Fruit fly (Drosophila melanogaster): ENCODE results near the gene APC4.

Gene APC4

dm6 chrX:9082600-9082999 is at the start of gene APC4:
TSS of gene APC4 (plus strand) at chrX:9082931.
- no peak for TF ChIP-seq CG8478 (optimal IDR thresholded peaks at IDR 0.05)
- no peak for TF ChIP-seq CTCF (optimal IDR thresholded peaks at IDR 0.05)

- no peak for TF ChIP-seq CG8478 (optimal IDR thresholded peaks at IDR 0.05)
- no peak for TF ChIP-seq CTCF (optimal IDR thresholded peaks at IDR 0.05)
Observed at dm6 chrX:9036113-9036512, 46.6 kb upstream of the APC4 start.

- no peak for TF ChIP-seq CG8478 (optimal IDR thresholded peaks at IDR 0.05)
Observed at dm6 chrX:9038778-9039177, 44.0 kb upstream of the APC4 start.

dm6 chrX:9040855-9041254 is 41.9 kb upstream of the APC4 start:
- TF ChIP-seq CG8478 (optimal IDR thresholded peaks at IDR 0.05), result no peak
- TF ChIP-seq CTCF (optimal IDR thresholded peaks at IDR 0.05), result peak; percentile 42 to 61

- TF ChIP-seq CG8478 (optimal IDR thresholded peaks at IDR 0.05) (no peak), CTCF (optimal IDR thresholded peaks at IDR 0.05) (no peak)
Observed at dm6 chrX:9041789-9042456, 40.8 kb upstream of the APC4 start.

- TF ChIP-seq CTCF (optimal IDR thresholded peaks at IDR 0.05) (peak; percentile 43 to 76), CG8478 (optimal IDR thresholded peaks at IDR 0.05) (no peak)
Observed at dm6 chrX:9042457-9043045, 40.2 kb upstream of the APC4 start.

- TF ChIP-seq CTCF (optimal IDR thresholded peaks at IDR 0.05) (no peak), CG8478 (optimal IDR thresholded peaks at IDR 0.05) (no peak)
Observed at dm6 chrX:9043711-9044505, 38.8 kb upstream of the APC4 start.

- TF ChIP-seq CTCF (optimal IDR thresholded peaks at IDR 0.05) (no peak), CG8478 (optimal IDR thresholded peaks at IDR 0.05) (no peak)
Observed at dm6 chrX:9044857-9045256, 37.9 kb upstream of the APC4 start.

dm6 chrX:9046383-9046941 is 36.3 kb upstream of the APC4 start:
- no peak for TF ChIP-seq CTCF (optimal IDR thresholded peaks at IDR 0.05)
- no peak for TF ChIP-seq CG8478 (optimal IDR thresholded peaks at IDR 0.05)

dm6 chrX:9046986-9047385 is 35.7 kb upstream of the APC4 start:
- TF ChIP-seq CTCF (optimal IDR thresholded peaks at IDR 0.05), result no peak

dm6 chrX:9047725-9048384 is 34.9 kb upstream of the APC4 start:
- TF ChIP-seq CG8478 (optimal IDR thresholded peaks at IDR 0.05), result no peak

dm6 chrX:9048385-9048750 is 34.4 kb upstream of the APC4 start:
- TF ChIP-seq CG8478 (optimal IDR thresholded peaks at IDR 0.05) (no peak), CTCF (optimal IDR thresholded peaks at IDR 0.05) (no peak)

- TF ChIP-seq CG8478 (optimal IDR thresholded peaks at IDR 0.05) (no peak), CTCF (optimal IDR thresholded peaks at IDR 0.05) (no peak)
Observed at dm6 chrX:9048941-9049340, 33.8 kb upstream of the APC4 start.

- no peak for TF ChIP-seq CG8478 (optimal IDR thresholded peaks at IDR 0.05)
- no peak for TF ChIP-seq CTCF (optimal IDR thresholded peaks at IDR 0.05)
Observed at dm6 chrX:9060078-9060477, 22.7 kb upstream of the APC4 start.

- TF ChIP-seq CG8478 (optimal IDR thresholded peaks at IDR 0.05), result no peak
- TF ChIP-seq CTCF (optimal IDR thresholded peaks at IDR 0.05), result no peak
Observed at dm6 chrX:9061299-9061698, 21.4 kb upstream of the APC4 start.
